Fruit fly (Drosophila melanogaster) whole organism, wandering third instar larva: ENCODE data around the gene CG42819.

Experiments used
- Abd-B ChIP-seq: fragments of >200 bp; optimal IDR thresholded peaks from 2 replicates; lab custom pipeline; 2017; ENCODE audit warnings: missing biosample characterization, missing genetic modification characterization
- CrebA ChIP-seq: fragments of 200-800 bp; sonication (Bioruptor generic); optimal IDR thresholded peaks from 2 replicates; lab custom pipeline; 2016; ENCODE audit warnings: missing biosample characterization, mild to moderate bottlenecking, missing genetic modification characterization, borderline replicate concordance
- Dif ChIP-seq: fragments of 200-275, 200-300 bp; sonication (Bioruptor generic); optimal IDR thresholded peaks from 2 replicates; lab custom pipeline; 2018; ENCODE audit warnings: missing biosample characterization, missing genetic modification characterization; ENCODE audit not compliant: partially characterized antibody
- GATAd ChIP-seq: sonication (Bioruptor generic); optimal IDR thresholded peaks from 2 replicates; lab custom pipeline; 2016; ENCODE audit warnings: missing biosample characterization, missing genetic modification characterization
- HLH106 ChIP-seq: fragments of 200-800 bp; optimal IDR thresholded peaks from 3 replicates; lab custom pipeline; 2019; ENCODE audit warnings: missing biosample characterization, mild to moderate bottlenecking, missing genetic modification characterization, moderate library complexity
- Hnf4 ChIP-seq: fragments of 200-800 bp; sonication (Bioruptor generic); optimal IDR thresholded peaks from 2 replicates; lab custom pipeline; 2016; ENCODE audit warnings: missing biosample characterization, mild to moderate bottlenecking, missing genetic modification characterization
- Hr78 ChIP-seq: fragments of >200 bp; optimal IDR thresholded peaks from 2 replicates; lab custom pipeline; 2017; ENCODE audit warnings: missing biosample characterization, missing genetic modification characterization
- Hr83 ChIP-seq: fragments of 200-300 bp; sonication (Bioruptor generic); optimal IDR thresholded peaks from 2 replicates; lab custom pipeline; 2016; ENCODE audit warnings: missing biosample characterization, mild to moderate bottlenecking, missing genetic modification characterization, moderate library complexity; ENCODE audit not compliant: poor library complexity, severe bottlenecking
- Jra ChIP-seq: sonication (Bioruptor generic); optimal IDR thresholded peaks from 2 replicates; lab custom pipeline; 2016; ENCODE audit warnings: missing biosample characterization, missing genetic modification characterization
- Mio ChIP-seq: sonication (Bioruptor generic); optimal IDR thresholded peaks from 2 replicates; lab custom pipeline; 2016; ENCODE audit warnings: missing biosample characterization, missing genetic modification characterization
- Myc ChIP-seq: fragments of >200 bp; optimal IDR thresholded peaks from 2 replicates; lab custom pipeline; 2017
- OdsH ChIP-seq: fragments of 200-800 bp; sonication (Bioruptor generic); optimal IDR thresholded peaks from 2 replicates; lab custom pipeline; 2016; ENCODE audit warnings: missing biosample characterization, mild to moderate bottlenecking, missing genetic modification characterization
- Sp1 ChIP-seq: fragments of 200-800 bp; sonication (Bioruptor generic); optimal IDR thresholded peaks from 3 replicates; lab custom pipeline; 2019; ENCODE audit warnings: missing biosample characterization, mild to moderate bottlenecking, missing genetic modification characterization, moderate library complexity
- Vsx2 ChIP-seq: fragments of 200-300, 225-300 bp; sonication (Bioruptor generic); optimal IDR thresholded peaks from 2 replicates; lab custom pipeline; 2018; ENCODE audit warnings: missing biosample characterization, missing genetic modification characterization; ENCODE audit not compliant: partially characterized antibody
- br ChIP-seq: fragments of 200-800 bp; sonication (Bioruptor generic); optimal IDR thresholded peaks from 2 replicates; lab custom pipeline; 2016; ENCODE audit warnings: missing biosample characterization, missing genetic modification characterization
- dl ChIP-seq, 2 experiments: fragments of 175-275, 200-275 bp in 1 of 2; fragments of 200-275 bp in 1 of 2; sonication (Bioruptor generic); optimal IDR thresholded peaks; lab custom pipeline; 2018; ENCODE audit warnings: mild to moderate bottlenecking in 2 of 2, missing biosample characterization in 2 of 2, missing genetic modification characterization in 2 of 2, moderate library complexity in 2 of 2; ENCODE audit not compliant: partially characterized antibody in 2 of 2, insufficient read depth in 1 of 2
- dmrt93B ChIP-seq: fragments of 200-800 bp; sonication (Bioruptor generic); optimal IDR thresholded peaks from 2 replicates; lab custom pipeline; 2018; ENCODE audit warnings: missing biosample characterization, mild to moderate bottlenecking, missing genetic modification characterization
- dsf ChIP-seq: sonication (Bioruptor generic); optimal IDR thresholded peaks from 2 replicates; lab custom pipeline; 2016; ENCODE audit warnings: missing biosample characterization, missing genetic modification characterization, borderline replicate concordance
- foxo ChIP-seq, 2 experiments: fragments of 200-800 bp; sonication (Bioruptor generic); optimal IDR thresholded peaks; 2 replicates in 1 of 2; 3 replicates in 1 of 2; lab custom pipeline; 2016 to 2017; ENCODE audit warnings: missing biosample characterization in 2 of 2, missing genetic modification characterization in 2 of 2
- fru ChIP-seq: fragments of 200-800 bp; sonication (Bioruptor generic); optimal IDR thresholded peaks from 3 replicates; lab custom pipeline; 2016; ENCODE audit warnings: missing biosample characterization, mild to moderate bottlenecking, missing genetic modification characterization
- h ChIP-seq: fragments of 200-800 bp; sonication (Bioruptor generic); optimal IDR thresholded peaks from 3 replicates; lab custom pipeline; 2016; ENCODE audit warnings: missing biosample characterization, mild to moderate bottlenecking, missing genetic modification characterization
- jim ChIP-seq: fragments of 175-275, 200-325 bp; sonication (Bioruptor generic); optimal IDR thresholded peaks from 2 replicates; lab custom pipeline; 2016; ENCODE audit warnings: missing biosample characterization, mild to moderate bottlenecking, missing genetic modification characterization
- lola ChIP-seq: fragments of >200 bp; optimal IDR thresholded peaks from 2 replicates; lab custom pipeline; 2017; ENCODE audit warnings: missing biosample characterization, missing genetic modification characterization
- pan ChIP-seq: fragments of >200 bp; optimal IDR thresholded peaks from 2 replicates; lab custom pipeline; 2017
- psq ChIP-seq: fragments of 200-800 bp; sonication (Bioruptor generic); optimal IDR thresholded peaks from 3 replicates; lab custom pipeline; 2017; ENCODE audit warnings: missing biosample characterization, mild to moderate bottlenecking, missing genetic modification characterization, moderate library complexity
- sage ChIP-seq: fragments of 200-800 bp; sonication (Bioruptor generic); optimal IDR thresholded peaks from 2 replicates; lab custom pipeline; 2016; ENCODE audit warnings: missing biosample characterization, mild to moderate bottlenecking, missing genetic modification characterization
- sv ChIP-seq: fragments of 200-800 bp; sonication (Bioruptor generic); optimal IDR thresholded peaks from 3 replicates; lab custom pipeline; 2016; ENCODE audit warnings: missing biosample characterization, missing genetic modification characterization
- tai ChIP-seq: sonication (Bioruptor generic); optimal IDR thresholded peaks from 2 replicates; lab custom pipeline; 2016; ENCODE audit warnings: missing biosample characterization, missing genetic modification characterization
- woc ChIP-seq: sonication (Bioruptor generic); optimal IDR thresholded peaks from 2 replicates; lab custom pipeline; 2016; ENCODE audit warnings: missing biosample characterization, mild to moderate bottlenecking, missing genetic modification characterization

Gene CG42819

dm6 chr2L:8432130-8432529, 43.0 kb upstream of the CG42819 start:
- TF ChIP-seq Hnf4 (GFP tag; lab: Kevin White, UChicago) (no peak), lola (no peak), dsf (GFP tag; lab: Kevin White, UChicago) (no peak), Hr78 (no peak), Myc (lab: Kevin White, UChicago) (no peak), Mio (GFP tag; lab: Kevin White, UChicago) (no peak), foxo (GFP tag; optimal IDR thresholded peaks at IDR 0.05; lab: Kevin White, UChicago) (no peak), woc (GFP tag; lab: Kevin White, UChicago) (no peak), br (GFP tag; lab: Kevin White, UChicago) (no peak), Abd-B (no peak), fru (GFP tag; lab: Kevin White, UChicago) (no peak), Sp1 (GFP tag; lab: Kevin White, UChicago) (no peak), psq (GFP tag; lab: Kevin White, UChicago) (no peak), dmrt93B (GFP tag; lab: Kevin White, UChicago) (no peak), sage (no peak), Hr83 (GFP tag; lab: Kevin White, UChicago) (no peak)

- no peak for TF ChIP-seq tai
- TF ChIP-seq h (GFP tag; lab: Kevin White, UChicago), result no peak
- TF ChIP-seq Abd-B, result no peak
- no peak for TF ChIP-seq Dif (GFP tag; lab: Kevin White, UChicago)
- no peak for TF ChIP-seq HLH106 (tag; lab: Kevin White, UChicago)
- no peak for TF ChIP-seq CrebA (GFP tag; lab: Kevin White, UChicago)
- no peak for TF ChIP-seq pan (lab: Kevin White, UChicago)
- no peak for TF ChIP-seq Vsx2 (GFP tag; lab: Kevin White, UChicago)
- no peak for TF ChIP-seq OdsH
Measured at dm6 chr2L:8426801-8427200, 37.7 kb upstream of the CG42819 start.

- TF ChIP-seq Sp1 (GFP tag; lab: Kevin White, UChicago) (no peak), GATAd (GFP tag; lab: Kevin White, UChicago) (no peak), Dif (GFP tag; lab: Kevin White, UChicago) (no peak), Vsx2 (GFP tag; lab: Kevin White, UChicago) (no peak), Jra (GFP tag; lab: Kevin White, UChicago) (peak; percentile 45), dmrt93B (GFP tag; lab: Kevin White, UChicago) (no peak), Hnf4 (GFP tag; lab: Kevin White, UChicago) (peak; percentile 10), sage (peak; percentile 17), sv (GFP tag; lab: Kevin White, UChicago) (no peak), jim (GFP tag; lab: Kevin White, UChicago) (no peak)
- TF ChIP-seq, all 38 proteins: peak for 3
Measured at dm6 chr2L:8425962-8426759, 37.0 kb upstream of the CG42819 start.

dm6 chr2L:8425212-8425611, 36.1 kb upstream of the CG42819 start:
- TF ChIP-seq fru (GFP tag; lab: Kevin White, UChicago) (no peak), tai (peak; percentile 36)

- TF ChIP-seq br (GFP tag; lab: Kevin White, UChicago) (no peak), Dif (GFP tag; lab: Kevin White, UChicago) (peak; percentile 22), dl (GFP tag; optimal IDR thresholded peaks at IDR 0.05; lab: Kevin White, UChicago; ENCODE audit: insufficient read depth in 1 of 2, partially characterized antibody in 2 of 2) (peak in 1 of 2 experiments; percentile 13)
Measured at dm6 chr2L:8424662-8425208, 35.6 kb upstream of the CG42819 start.
